Worm (Caenorhabditis elegans): ENCODE measurements around the gene tasp-1.

Gene tasp-1

ce11 chrIII:10746406-10746807, 12.7 kb upstream of the tasp-1 start (continued):
- no peak for TF ChIP-seq cebp-1 (GFP tag; IDR thresholded peaks at IDR 0.05)
- peak; percentile 61 for TF ChIP-seq cebp-1 (tag; optimal IDR thresholded peaks at IDR 0.05)
- peak; percentile 52 for TF ChIP-seq tbp1 (GFP tag; optimal IDR thresholded peaks at IDR 0.05)
- 0 out of 2 replicates have a peak, but pooled peaks have one; percentile 11 for TF ChIP-seq F37B4.10 (GFP tag; IDR thresholded peaks at IDR 0.05)
- peak; percentile 63 for TF ChIP-seq F57A8.1 (GFP tag; optimal IDR thresholded peaks at IDR 0.05)
- peak; percentile 18 for TF ChIP-seq dpff-1 (tag; optimal IDR thresholded peaks at IDR 0.05)
- peak; percentile 91 for TF ChIP-seq snpc-3.4 (tag; optimal IDR thresholded peaks at IDR 0.05)
- peak; percentile 51; the same call in 1 of the 2 replicates for TF ChIP-seq B0019.2 (GFP tag; conservative IDR thresholded peaks at IDR 0.05)
- no peak for TF ChIP-seq lin-40 (tag; optimal IDR thresholded peaks at IDR 0.05)
- peak; percentile 81 for TF ChIP-seq hsf-1 (GFP tag; IDR thresholded peaks at IDR 0.05)
- peak; percentile 37 for TF ChIP-seq mcd-1 (GFP tag; IDR thresholded peaks at IDR 0.05)
- peak; percentile 27 for TF ChIP-seq atf-7 (tag; optimal IDR thresholded peaks at IDR 0.05)
- peak; percentile 50 for TF ChIP-seq hlh-12 (tag; optimal IDR thresholded peaks at IDR 0.05)
- TF ChIP-seq Y53F4B.3 (GFP tag; IDR thresholded peaks at IDR 0.05): no peak
- peak; percentile 73 for TF ChIP-seq F52B5.7 (tag; optimal IDR thresholded peaks at IDR 0.05)
- no peak for TF ChIP-seq aptf-3 (GFP tag; IDR thresholded peaks at IDR 0.05)
- no peak for TF ChIP-seq B0261.1 (tag; optimal IDR thresholded peaks at IDR 0.05)
- TF ChIP-seq chd-7 (tag; optimal IDR thresholded peaks at IDR 0.05): peak; percentile 61
- TF ChIP-seq C17E4.6 (GFP tag; IDR thresholded peaks at IDR 0.05): peak; percentile 74
- peak; percentile 43 for TF ChIP-seq nhr-90 (tag; optimal IDR thresholded peaks at IDR 0.05)
- peak; percentile 71; the same call in 1 of the 2 replicates for TF ChIP-seq ceh-58 (GFP tag; IDR thresholded peaks at IDR 0.05)
- TF ChIP-seq Y67H2A.10 (GFP tag; conservative IDR thresholded peaks at IDR 0.05): no peak
- TF ChIP-seq F39B2.1 (GFP tag; IDR thresholded peaks at IDR 0.05): peak; percentile 82
- TF ChIP-seq madf-6 (GFP tag; IDR thresholded peaks at IDR 0.05): peak; percentile 86
- no peak for TF ChIP-seq lag-1 (GFP tag; IDR thresholded peaks at IDR 0.05)
- peak; percentile 61 for TF ChIP-seq lsl-1 (GFP tag; optimal IDR thresholded peaks at IDR 0.05)
- peak; percentile 88 for TF ChIP-seq Y95B8A.8 (GFP tag; IDR thresholded peaks at IDR 0.05)
- no peak for TF ChIP-seq snpc-4 (GFP tag; optimal IDR thresholded peaks at IDR 0.05)
- TF ChIP-seq snpc-4 (tag; optimal IDR thresholded peaks at IDR 0.05): peak in 1 of 4 experiments; percentile 56
- peak; percentile 77 for TF ChIP-seq D2030.7 (GFP tag; IDR thresholded peaks at IDR 0.05)
- TF ChIP-seq rpc-1 (optimal IDR thresholded peaks at IDR 0.05): no peak
- TF ChIP-seq rpc-1 (tag; optimal IDR thresholded peaks at IDR 0.05): peak; percentile 6
- TF ChIP-seq madf-8 (GFP tag; conservative IDR thresholded peaks at IDR 0.05): peak; percentile 61; the same call in 1 of the 2 replicates
- peak; percentile 53 for TF ChIP-seq attf-5 (GFP tag; optimal IDR thresholded peaks at IDR 0.05)
- TF ChIP-seq cebp-2 (GFP tag; IDR thresholded peaks at IDR 0.05): 0 out of 2 replicates have a peak, but pooled peaks have one; percentile 49
- TF ChIP-seq ceh-100 (GFP tag; IDR thresholded peaks at IDR 0.05): peak; percentile 49
- TF ChIP-seq hrde-1 (tag; optimal IDR thresholded peaks at IDR 0.05; ENCODE audit: borderline replicate concordance): peak; percentile 98
- peak; percentile 77 for TF ChIP-seq F10E7.11 (tag; optimal IDR thresholded peaks at IDR 0.05)
- TF ChIP-seq tlf-1 (GFP tag; optimal IDR thresholded peaks at IDR 0.05): peak; percentile 90

All from whole organism, young adult.